Fruit fly (Drosophila melanogaster): Measurements from ENCODE around the gene CG10232.

CG10232 gene

DNA sequence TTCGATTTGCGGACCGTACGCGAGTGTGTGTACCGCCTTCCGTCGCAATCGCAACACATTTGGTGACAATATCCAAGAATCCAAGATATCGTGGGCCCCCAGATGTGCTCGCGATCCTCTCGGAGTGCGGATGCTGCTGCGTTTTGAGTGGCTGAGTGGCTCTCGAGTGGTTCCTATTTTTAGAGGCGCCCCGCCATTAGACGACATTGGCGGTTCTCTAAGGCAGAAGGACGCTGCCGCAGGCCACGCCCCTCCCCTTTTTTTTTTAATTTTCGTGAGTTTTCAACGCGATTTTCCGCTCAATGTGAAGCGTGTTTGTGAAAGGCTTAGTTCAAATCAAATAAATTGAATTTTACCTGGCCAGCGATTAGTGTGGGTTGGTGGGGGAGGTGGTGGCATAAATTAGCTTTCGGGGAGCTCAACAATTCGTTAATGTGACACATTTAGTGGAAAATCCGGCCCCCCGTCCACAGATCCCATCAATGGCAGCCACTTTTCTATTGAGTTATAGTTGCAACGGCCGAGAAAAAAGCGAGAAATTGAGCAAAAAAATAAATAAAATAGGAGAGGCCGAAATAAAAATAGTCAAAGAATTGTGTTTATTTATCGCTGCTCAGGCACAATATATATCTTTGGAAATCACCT, 3.0 kb downstream of the CG10232 start, which contains the start of gene nau:
TSS of gene nau (minus strand) at position 61 of the 645 bp plus-strand sequence.
- TF ChIP-seq CG33017 (tag; optimal IDR thresholded peaks at IDR 0.05) (no peak), pad (GFP tag; optimal IDR thresholded peaks at IDR 0.05) (no peak), kay (GFP tag; ENCODE audit: borderline replicate concordance) (no peak), Mnt (GFP tag; optimal IDR thresholded peaks at IDR 0.05) (no peak), ovo (GFP tag; optimal IDR thresholded peaks at IDR 0.05) (no peak), Clk (GFP tag; optimal IDR thresholded peaks at IDR 0.05) (no peak), Crg-1 (GFP tag; optimal IDR thresholded peaks at IDR 0.05) (no peak), CG12768 (GFP tag; optimal IDR thresholded peaks at IDR 0.05) (no peak), CG7045 (GFP tag; optimal IDR thresholded peaks at IDR 0.05) (no peak), toe (GFP tag; optimal IDR thresholded peaks at IDR 0.05) (no peak), CG7101 (tag; optimal IDR thresholded peaks at IDR 0.05) (no peak), CG5204 (GFP tag; optimal IDR thresholded peaks at IDR 0.05) (no peak), cic (GFP tag; optimal IDR thresholded peaks at IDR 0.05) (no peak), tj (GFP tag; optimal IDR thresholded peaks at IDR 0.05) (no peak)

- TF ChIP-seq CG5204 (GFP tag; optimal IDR thresholded peaks at IDR 0.05) (no peak), Hr96 (GFP tag; optimal IDR thresholded peaks at IDR 0.05) (no peak), kay (GFP tag; ENCODE audit: borderline replicate concordance) (peak; percentile 47)
Measured at dm6 chr3R:23714852-23715251, 6.6 kb downstream of the CG10232 start.

- TF ChIP-seq Clk (GFP tag; optimal IDR thresholded peaks at IDR 0.05) = no peak
- TF ChIP-seq tj (GFP tag; optimal IDR thresholded peaks at IDR 0.05) = peak; percentile 11
- peak; percentile 4 for TF ChIP-seq bab1 (GFP tag; optimal IDR thresholded peaks at IDR 0.05)
- TF ChIP-seq CG14711 (tag; optimal IDR thresholded peaks at IDR 0.05) = peak; percentile 22
Measured at dm6 chr3R:23713901-23714300, 7.5 kb downstream of the CG10232 start.

DNA sequence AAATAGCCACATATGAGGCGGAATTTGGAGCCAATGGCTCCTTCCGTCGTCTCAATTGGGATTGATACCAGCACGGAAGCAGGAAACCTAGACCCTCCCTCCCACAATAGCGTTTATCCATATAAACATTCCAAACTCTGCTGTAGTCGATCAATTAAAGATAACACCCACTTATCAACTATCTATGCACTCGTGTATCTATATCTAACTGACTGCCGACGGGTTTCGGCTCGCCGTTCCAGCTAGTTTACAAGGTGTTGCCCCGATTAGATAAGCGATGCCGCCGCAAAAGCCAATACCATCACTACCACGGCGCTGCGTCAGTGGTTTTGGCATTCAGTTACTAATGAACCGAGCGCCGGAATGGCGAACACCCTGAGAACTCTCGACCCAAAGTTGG, 10.2 kb downstream of the CG10232 start, which contains the start of gene CG10300:
TSS of gene CG10300 (plus strand) at position 333 of the 400 bp plus-strand sequence.
- TF ChIP-seq cic (GFP tag; optimal IDR thresholded peaks at IDR 0.05) = peak; percentile 53
- no peak for TF ChIP-seq CG7101 (tag; optimal IDR thresholded peaks at IDR 0.05)
- peak; percentile 7 for TF ChIP-seq CG12768 (GFP tag; optimal IDR thresholded peaks at IDR 0.05)
- TF ChIP-seq Crg-1 (GFP tag; optimal IDR thresholded peaks at IDR 0.05) = no peak
- no peak for TF ChIP-seq Hr96 (GFP tag; optimal IDR thresholded peaks at IDR 0.05)
- TF ChIP-seq bab1 (GFP tag; optimal IDR thresholded peaks at IDR 0.05) = no peak
- TF ChIP-seq Mnt (GFP tag; optimal IDR thresholded peaks at IDR 0.05) = no peak
- TF ChIP-seq CG5204 (GFP tag; optimal IDR thresholded peaks at IDR 0.05) = no peak
- TF ChIP-seq Clk (GFP tag; optimal IDR thresholded peaks at IDR 0.05) = no peak

DNA sequence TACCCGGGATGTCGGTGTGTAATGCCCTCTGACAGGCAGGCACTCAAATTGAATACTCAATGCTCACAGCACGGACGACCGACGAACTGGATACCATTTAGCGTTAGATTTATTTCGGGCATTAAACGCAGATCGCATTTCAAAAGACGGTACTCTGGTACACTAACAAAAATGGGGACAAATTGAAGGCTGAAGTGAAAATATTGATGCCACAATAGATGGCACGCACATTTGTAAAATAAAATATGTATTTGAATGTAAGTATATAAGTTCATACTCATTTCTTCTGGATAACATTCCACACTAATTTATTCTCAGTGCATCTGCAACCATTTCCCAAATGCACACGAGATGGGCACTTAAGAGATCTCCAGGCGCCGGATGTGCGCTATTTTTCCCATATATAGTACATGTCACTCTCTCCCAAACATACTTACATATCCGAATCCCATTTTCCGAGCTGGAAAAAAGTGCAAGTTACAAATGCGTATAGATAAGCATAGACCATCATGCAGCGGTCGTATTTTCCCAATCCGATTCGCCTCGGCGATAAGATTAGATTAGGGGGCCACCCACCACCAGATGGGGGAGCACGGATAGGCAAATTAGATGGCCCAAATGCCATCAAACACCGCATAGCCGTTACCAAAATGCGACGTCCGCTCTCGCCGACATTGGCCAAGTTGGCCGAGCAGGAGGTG, 11.8 kb downstream of the CG10232 start, which contains the start of gene CG10301:
TSS of gene CG10301 (plus strand) at position 651 of the 701 bp plus-strand sequence.
- TF ChIP-seq CG1620 (GFP tag; optimal IDR thresholded peaks at IDR 0.05) = no peak
- no peak for TF ChIP-seq Hr96 (GFP tag; optimal IDR thresholded peaks at IDR 0.05)
- TF ChIP-seq CG12768 (GFP tag; optimal IDR thresholded peaks at IDR 0.05) = no peak
- TF ChIP-seq pad (GFP tag; optimal IDR thresholded peaks at IDR 0.05) = no peak
- TF ChIP-seq tj (GFP tag; optimal IDR thresholded peaks at IDR 0.05) = no peak

DNA sequence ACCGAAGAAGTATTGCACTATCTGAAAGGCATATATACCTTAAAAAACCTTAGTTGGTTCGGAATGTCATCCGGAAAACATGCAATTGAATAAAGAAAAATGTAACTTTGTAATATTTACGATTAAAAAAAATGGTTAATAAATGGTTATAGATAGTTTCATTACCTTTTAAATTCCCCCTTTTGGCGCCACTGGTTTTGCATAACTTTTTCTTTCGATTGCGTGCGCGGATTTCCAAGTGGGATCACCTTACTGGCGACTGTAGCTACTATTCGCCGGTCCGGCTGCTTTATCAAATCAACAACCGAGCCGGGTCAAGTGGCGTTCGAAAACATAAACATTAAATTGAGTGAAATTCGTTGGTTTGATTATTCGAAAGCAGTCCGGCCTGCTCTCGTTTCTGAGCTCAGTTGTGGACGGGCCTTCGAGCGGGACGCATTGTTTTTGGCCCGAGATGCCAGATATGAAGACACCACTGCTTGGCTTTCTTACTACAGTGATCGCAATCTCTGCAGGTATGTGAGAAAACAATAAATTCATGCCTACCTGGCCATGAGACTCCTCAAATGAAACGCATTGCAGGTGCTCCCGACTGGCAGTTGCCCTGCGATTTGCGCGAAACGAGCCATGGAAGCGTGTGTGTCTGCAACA, 16.9 kb downstream of the CG10232 start, which contains the start of gene Gba1b:
TSS of gene Gba1b (plus strand) at position 422 of the 651 bp plus-strand sequence.
- no peak for TF ChIP-seq CG14711 (tag; optimal IDR thresholded peaks at IDR 0.05)
- TF ChIP-seq Hr96 (GFP tag; optimal IDR thresholded peaks at IDR 0.05) = no peak
- TF ChIP-seq kay (GFP tag; ENCODE audit: borderline replicate concordance) = no peak
- TF ChIP-seq CG5204 (GFP tag; optimal IDR thresholded peaks at IDR 0.05) = no peak
- no peak for TF ChIP-seq CG7045 (GFP tag; optimal IDR thresholded peaks at IDR 0.05)
- no peak for TF ChIP-seq Mnt (GFP tag; optimal IDR thresholded peaks at IDR 0.05)
- no peak for TF ChIP-seq CG33017 (tag; optimal IDR thresholded peaks at IDR 0.05)
- no peak for TF ChIP-seq Crg-1 (GFP tag; optimal IDR thresholded peaks at IDR 0.05)
- TF ChIP-seq Clk (GFP tag; optimal IDR thresholded peaks at IDR 0.05) = no peak
- TF ChIP-seq toe (GFP tag; optimal IDR thresholded peaks at IDR 0.05) = no peak
- no peak for TF ChIP-seq pad (GFP tag; optimal IDR thresholded peaks at IDR 0.05)
- TF ChIP-seq CG7101 (tag; optimal IDR thresholded peaks at IDR 0.05) = no peak
- TF ChIP-seq CG11617 (GFP tag; optimal IDR thresholded peaks at IDR 0.05) = no peak
- no peak for TF ChIP-seq tj (GFP tag; optimal IDR thresholded peaks at IDR 0.05)
- TF ChIP-seq CG12768 (GFP tag; optimal IDR thresholded peaks at IDR 0.05) = no peak
- TF ChIP-seq ovo (GFP tag; optimal IDR thresholded peaks at IDR 0.05) = no peak
- TF ChIP-seq bab1 (GFP tag; optimal IDR thresholded peaks at IDR 0.05) = no peak
- no peak for TF ChIP-seq CG1620 (GFP tag; optimal IDR thresholded peaks at IDR 0.05)
- no peak for TF ChIP-seq cic (GFP tag; optimal IDR thresholded peaks at IDR 0.05)

All from whole organism, adult.